Fruit fly (Drosophila melanogaster): ENCODE measurements around the gene CG34284.

Gene CG34284

DNA sequence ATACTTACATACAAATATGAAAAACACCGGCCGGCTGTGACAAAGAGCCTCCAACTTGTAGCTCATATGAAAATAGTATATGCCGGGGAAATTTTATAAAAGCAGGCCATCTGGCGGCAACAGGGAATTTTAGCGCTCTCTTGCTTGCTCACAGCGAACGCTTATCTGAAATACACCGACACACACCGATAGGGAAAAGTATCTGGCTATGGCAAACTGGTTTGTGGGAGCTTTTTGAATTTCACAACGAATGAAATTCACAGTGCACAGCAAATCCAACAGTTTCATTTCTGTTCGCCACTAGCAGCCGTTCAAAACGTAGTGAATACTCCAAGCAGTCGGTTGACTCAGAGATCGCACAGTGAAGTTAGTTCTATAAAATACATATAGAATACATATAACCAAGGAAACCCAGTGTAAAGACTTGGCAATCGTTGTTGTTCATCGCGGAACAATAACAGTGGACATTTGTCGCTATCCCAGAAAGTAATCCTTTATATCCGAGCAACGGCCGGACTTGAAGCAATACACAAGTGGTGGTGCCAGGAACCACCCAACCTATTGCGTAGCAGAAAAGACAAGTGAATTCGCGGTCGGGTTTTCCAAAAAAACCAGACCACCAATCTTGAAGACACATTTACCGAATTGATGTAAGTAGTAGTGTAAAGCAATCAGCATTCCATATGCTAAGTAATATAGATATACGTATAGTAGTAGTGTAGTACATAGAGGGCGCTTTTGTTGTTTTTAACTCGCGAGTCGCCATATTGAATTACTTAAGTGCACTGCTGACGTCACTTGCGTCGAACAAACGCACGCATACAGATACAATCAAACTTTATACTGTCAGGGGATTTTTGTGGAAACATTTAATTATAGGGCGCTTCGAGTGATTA, 15.5 kb upstream of the CG34284 start:
- peak; percentile 79 for TF ChIP-seq brk (GFP tag; optimal IDR thresholded peaks at IDR 0.05)
- no peak for TF ChIP-seq Hr78 (GFP tag; optimal IDR thresholded peaks at IDR 0.05)
- TF ChIP-seq Dif (GFP tag; optimal IDR thresholded peaks at IDR 0.05; ENCODE audit: partially characterized antibody) = peak; percentile 81
- TF ChIP-seq foxo (GFP tag; optimal IDR thresholded peaks at IDR 0.05) = peak; percentile 23 to 43
- TF ChIP-seq dsf (GFP tag; optimal IDR thresholded peaks at IDR 0.05; ENCODE audit: borderline replicate concordance) = no peak
- TF ChIP-seq rgr (GFP tag; optimal IDR thresholded peaks at IDR 0.05) = peak; percentile 85
- TF ChIP-seq ey (GFP tag; optimal IDR thresholded peaks at IDR 0.05) = no peak
- TF ChIP-seq OdsH (GFP tag; optimal IDR thresholded peaks at IDR 0.05) = peak; percentile 48
- TF ChIP-seq CG9705 (GFP tag; optimal IDR thresholded peaks at IDR 0.05) = no peak
- no peak for TF ChIP-seq Abd-B (GFP tag; optimal IDR thresholded peaks at IDR 0.05)
- peak; percentile 8 for TF ChIP-seq Mio (GFP tag; optimal IDR thresholded peaks at IDR 0.05)
- TF ChIP-seq Jra (GFP tag; optimal IDR thresholded peaks at IDR 0.05) = peak; percentile 84
- TF ChIP-seq Sp1 (GFP tag; optimal IDR thresholded peaks at IDR 0.05) = peak; percentile 69
- peak; percentile 25 for TF ChIP-seq psq (GFP tag; optimal IDR thresholded peaks at IDR 0.05)
- TF ChIP-seq jim (GFP tag; optimal IDR thresholded peaks at IDR 0.05) = peak; percentile 43
- TF ChIP-seq woc (GFP tag; optimal IDR thresholded peaks at IDR 0.05) = no peak
- TF ChIP-seq dl (GFP tag; optimal IDR thresholded peaks at IDR 0.05; ENCODE audit: insufficient read depth in 1 of 2, partially characterized antibody in 2 of 2) = peak; percentile 56 to 61
- TF ChIP-seq Hr83 (GFP tag; optimal IDR thresholded peaks at IDR 0.05; ENCODE audit: poor library complexity, severe bottlenecking) = peak; percentile 81
- peak; percentile 25 for TF ChIP-seq sv (GFP tag; optimal IDR thresholded peaks at IDR 0.05)
- TF ChIP-seq fru (GFP tag; optimal IDR thresholded peaks at IDR 0.05) = peak; percentile 70
- peak; percentile 87 for TF ChIP-seq CrebA (GFP tag; optimal IDR thresholded peaks at IDR 0.05; ENCODE audit: borderline replicate concordance)
- peak; percentile 43 for TF ChIP-seq sage (GFP tag; optimal IDR thresholded peaks at IDR 0.05)
- peak; percentile 60 for TF ChIP-seq br (GFP tag; optimal IDR thresholded peaks at IDR 0.05)
- TF ChIP-seq Rel (GFP tag; optimal IDR thresholded peaks at IDR 0.05) = no peak
- TF ChIP-seq Rel (tag; optimal IDR thresholded peaks at IDR 0.05) = peak; percentile 91
- TF ChIP-seq h (GFP tag; optimal IDR thresholded peaks at IDR 0.05) = peak; percentile 78
- peak; percentile 86 for TF ChIP-seq Vsx2 (GFP tag; optimal IDR thresholded peaks at IDR 0.05; ENCODE audit: partially characterized antibody)
- no peak for TF ChIP-seq Myc (optimal IDR thresholded peaks at IDR 0.05)
- peak; percentile 20 for TF ChIP-seq HLH106 (tag; optimal IDR thresholded peaks at IDR 0.05)
- TF ChIP-seq CG32264 (GFP tag; optimal IDR thresholded peaks at IDR 0.05) = peak; percentile 53
- TF ChIP-seq pan (optimal IDR thresholded peaks at IDR 0.05) = no peak
- TF ChIP-seq Hnf4 (GFP tag; optimal IDR thresholded peaks at IDR 0.05) = peak; percentile 65

- peak; percentile 40 for TF ChIP-seq HLH106 (tag; optimal IDR thresholded peaks at IDR 0.05)
- peak; percentile 73 for TF ChIP-seq Jra (GFP tag; optimal IDR thresholded peaks at IDR 0.05)
- TF ChIP-seq Sp1 (GFP tag; optimal IDR thresholded peaks at IDR 0.05) = peak; percentile 43
- no peak for TF ChIP-seq woc (GFP tag; optimal IDR thresholded peaks at IDR 0.05)
- TF ChIP-seq foxo (GFP tag; optimal IDR thresholded peaks at IDR 0.05) = peak; percentile 4 to 35
- peak in 1 of 2 experiments; percentile 56 for TF ChIP-seq dl (GFP tag; optimal IDR thresholded peaks at IDR 0.05; ENCODE audit: insufficient read depth in 1 of 2, partially characterized antibody in 2 of 2)
- TF ChIP-seq Mio (GFP tag; optimal IDR thresholded peaks at IDR 0.05) = no peak
- peak; percentile 93 for TF ChIP-seq CrebA (GFP tag; optimal IDR thresholded peaks at IDR 0.05; ENCODE audit: borderline replicate concordance)
- peak; percentile 49 for TF ChIP-seq OdsH (GFP tag; optimal IDR thresholded peaks at IDR 0.05)
- no peak for TF ChIP-seq dmrt93B (GFP tag; optimal IDR thresholded peaks at IDR 0.05)
- TF ChIP-seq Dfd (GFP tag; optimal IDR thresholded peaks at IDR 0.05) = no peak
- TF ChIP-seq fru (GFP tag; optimal IDR thresholded peaks at IDR 0.05) = peak; percentile 50
- TF ChIP-seq Hr83 (GFP tag; optimal IDR thresholded peaks at IDR 0.05; ENCODE audit: poor library complexity, severe bottlenecking) = no peak
- TF ChIP-seq ey (GFP tag; optimal IDR thresholded peaks at IDR 0.05) = no peak
- peak; percentile 81 for TF ChIP-seq sage (GFP tag; optimal IDR thresholded peaks at IDR 0.05)
- no peak for TF ChIP-seq usp (GFP tag; optimal IDR thresholded peaks at IDR 0.05)
- no peak for TF ChIP-seq pan (optimal IDR thresholded peaks at IDR 0.05)
- peak; percentile 24 for TF ChIP-seq N (GFP tag; optimal IDR thresholded peaks at IDR 0.05)
- TF ChIP-seq Vsx2 (GFP tag; optimal IDR thresholded peaks at IDR 0.05; ENCODE audit: partially characterized antibody) = no peak
- TF ChIP-seq rgr (GFP tag; optimal IDR thresholded peaks at IDR 0.05) = peak; percentile 38
- peak; percentile 85 for TF ChIP-seq brk (GFP tag; optimal IDR thresholded peaks at IDR 0.05)
- TF ChIP-seq Dif (GFP tag; optimal IDR thresholded peaks at IDR 0.05; ENCODE audit: partially characterized antibody) = peak; percentile 18
- peak; percentile 5 for TF ChIP-seq psq (GFP tag; optimal IDR thresholded peaks at IDR 0.05)
- no peak for TF ChIP-seq Hr78 (GFP tag; optimal IDR thresholded peaks at IDR 0.05)
- peak; percentile 84 for TF ChIP-seq h (GFP tag; optimal IDR thresholded peaks at IDR 0.05)
- TF ChIP-seq Rel (GFP tag; optimal IDR thresholded peaks at IDR 0.05) = peak; percentile 33
- TF ChIP-seq Rel (tag; optimal IDR thresholded peaks at IDR 0.05) = peak; percentile 94
- TF ChIP-seq br (GFP tag; optimal IDR thresholded peaks at IDR 0.05) = peak; percentile 63
- no peak for TF ChIP-seq tai (GFP tag; optimal IDR thresholded peaks at IDR 0.05)
Measured at dm6 chr3R:18916715-18917253, 14.1 kb upstream of the CG34284 start.
